Worm (Caenorhabditis elegans): ENCODE data around the gene srj-33.

srj-33 gene

DNA sequence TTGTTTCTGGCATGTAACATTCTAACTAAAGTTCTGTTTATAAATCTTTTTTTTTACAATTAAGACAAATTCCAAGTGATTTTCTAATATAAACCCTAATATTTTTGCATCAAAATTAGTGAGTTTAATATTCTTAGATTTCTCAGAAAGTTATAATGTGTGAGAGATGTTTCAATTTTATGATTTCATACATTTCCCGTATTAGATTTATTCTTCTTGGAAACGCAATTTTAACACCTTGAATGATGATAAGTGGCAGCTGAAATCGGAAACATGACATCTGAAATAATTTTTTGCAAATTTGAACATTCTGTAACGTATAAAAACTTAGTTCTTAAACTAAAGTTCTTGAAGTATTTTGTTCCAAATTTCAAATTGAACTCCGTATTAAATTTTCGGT lies 36.2 kb downstream of the srj-33 start:
- no peak for TF ChIP-seq ref-1 (GFP tag; conservative IDR thresholded peaks at IDR 0.05)
- no peak for TF ChIP-seq ztf-23 (GFP tag; IDR thresholded peaks at IDR 0.05)
- TF ChIP-seq tab-1 (GFP tag; IDR thresholded peaks at IDR 0.05): no peak
- no peak for TF ChIP-seq cog-1 (tag; optimal IDR thresholded peaks at IDR 0.05)
- TF ChIP-seq ztf-29 (GFP tag; IDR thresholded peaks at IDR 0.05): no peak
- TF ChIP-seq T22C8.4 (GFP tag; IDR thresholded peaks at IDR 0.05): no peak
- no peak for TF ChIP-seq flt-1 (GFP tag; IDR thresholded peaks at IDR 0.05)
- no peak for TF ChIP-seq med-1 (GFP tag; optimal IDR thresholded peaks at IDR 0.05; ENCODE audit: insufficient read depth)
- no peak for TF ChIP-seq klf-2 (GFP tag; conservative IDR thresholded peaks at IDR 0.05)

DNA sequence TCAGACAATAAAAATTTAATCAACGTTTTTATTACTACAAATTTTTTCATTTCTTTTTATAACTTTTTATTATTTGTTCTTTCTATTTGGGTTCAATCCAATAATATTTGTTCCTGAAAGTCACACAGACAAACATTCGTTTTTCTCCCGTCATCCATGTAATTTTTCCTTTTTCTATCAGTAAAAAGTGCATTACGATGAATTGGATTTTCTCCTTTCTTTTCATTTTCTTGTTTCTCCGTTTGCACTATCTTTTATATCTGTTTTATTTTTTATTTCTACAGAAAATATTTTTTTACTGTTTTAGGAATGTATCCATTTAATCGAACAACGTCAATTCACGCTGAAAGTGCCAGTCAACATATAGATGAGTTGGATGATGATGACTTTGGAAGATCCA lies 38.1 kb downstream of the srj-33 start, which contains the start of gene egl-47:
Gene egl-47 (plus strand): TSS at position 301 of the 400 bp plus-strand sequence.
- TF ChIP-seq T22C8.4 (GFP tag; IDR thresholded peaks at IDR 0.05) (no peak), med-1 (GFP tag; optimal IDR thresholded peaks at IDR 0.05; ENCODE audit: insufficient read depth) (no peak), klf-2 (GFP tag; conservative IDR thresholded peaks at IDR 0.05) (no peak), ref-1 (GFP tag; conservative IDR thresholded peaks at IDR 0.05) (no peak), tab-1 (GFP tag; IDR thresholded peaks at IDR 0.05) (no peak), flt-1 (GFP tag; IDR thresholded peaks at IDR 0.05) (no peak), ztf-23 (GFP tag; IDR thresholded peaks at IDR 0.05) (no peak), cog-1 (tag; optimal IDR thresholded peaks at IDR 0.05) (no peak)

DNA sequence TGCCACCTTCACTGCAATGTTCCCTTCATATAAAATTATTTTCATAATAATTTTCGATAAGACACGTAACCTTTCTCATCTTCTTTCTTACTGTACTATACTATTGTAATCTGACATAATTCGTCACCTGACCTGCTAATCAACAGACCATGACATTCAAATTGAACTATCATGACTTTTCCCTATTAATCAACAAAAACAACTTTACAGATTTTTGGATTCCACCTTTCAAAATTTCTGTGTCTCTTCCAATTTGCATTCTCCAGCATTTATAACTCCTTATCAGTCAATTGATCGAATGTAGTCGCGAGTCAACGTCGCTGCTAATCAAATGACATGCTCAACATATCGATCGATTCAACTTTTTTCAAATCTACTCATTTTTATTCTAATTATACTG lies 47.7 kb downstream of the srj-33 start, which contains the start of gene fshr-1:
Gene fshr-1 (plus strand): TSS at position 209 of the 400 bp plus-strand sequence.
- no peak for TF ChIP-seq ref-1 (GFP tag; conservative IDR thresholded peaks at IDR 0.05)
- no peak for TF ChIP-seq ztf-29 (GFP tag; IDR thresholded peaks at IDR 0.05)
- no peak for TF ChIP-seq klf-2 (GFP tag; conservative IDR thresholded peaks at IDR 0.05)
- TF ChIP-seq T22C8.4 (GFP tag; IDR thresholded peaks at IDR 0.05): no peak
- TF ChIP-seq med-1 (GFP tag; optimal IDR thresholded peaks at IDR 0.05; ENCODE audit: insufficient read depth): no peak
- no peak for TF ChIP-seq ztf-23 (GFP tag; IDR thresholded peaks at IDR 0.05)
- TF ChIP-seq tab-1 (GFP tag; IDR thresholded peaks at IDR 0.05): no peak
- no peak for TF ChIP-seq flt-1 (GFP tag; IDR thresholded peaks at IDR 0.05)
- TF ChIP-seq cog-1 (tag; optimal IDR thresholded peaks at IDR 0.05): no peak

DNA sequence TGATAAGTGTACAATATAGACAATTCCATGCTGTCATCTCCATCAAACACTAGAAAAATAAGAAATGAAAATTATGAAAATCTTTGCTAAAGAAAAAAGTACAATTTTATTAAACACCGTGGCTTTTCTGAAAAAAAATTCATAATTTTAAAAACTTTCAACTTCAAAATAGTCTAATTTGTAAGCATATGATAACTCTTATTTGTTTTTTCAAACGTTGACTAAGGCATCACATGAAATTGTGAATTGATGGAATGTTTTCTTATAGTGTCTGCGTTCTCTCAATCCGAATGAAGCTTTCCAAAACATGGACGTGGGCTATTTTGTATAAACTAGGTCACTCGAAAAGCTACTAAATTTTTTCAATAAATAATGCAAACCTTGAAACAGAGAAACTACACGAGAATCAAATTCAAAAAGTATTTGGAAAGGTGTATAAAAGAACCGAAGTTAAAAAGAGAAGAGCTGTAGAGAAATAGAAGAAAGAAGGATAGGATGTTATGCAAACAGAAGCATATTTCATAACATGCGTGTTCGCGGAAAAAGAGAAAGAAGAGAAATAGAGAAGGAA lies 51.3 kb downstream of the srj-33 start, which contains the start of gene clp-9:
Gene clp-9 (minus strand): TSS at position 51 of the 571 bp plus-strand sequence.
- TF ChIP-seq cog-1 (tag; optimal IDR thresholded peaks at IDR 0.05) (no peak), flt-1 (GFP tag; IDR thresholded peaks at IDR 0.05) (no peak), ztf-23 (GFP tag; IDR thresholded peaks at IDR 0.05) (no peak)
